Fruit fly (Drosophila melanogaster): ENCODE measurements around the gene CG31528.

The CG31528 gene

DNA sequence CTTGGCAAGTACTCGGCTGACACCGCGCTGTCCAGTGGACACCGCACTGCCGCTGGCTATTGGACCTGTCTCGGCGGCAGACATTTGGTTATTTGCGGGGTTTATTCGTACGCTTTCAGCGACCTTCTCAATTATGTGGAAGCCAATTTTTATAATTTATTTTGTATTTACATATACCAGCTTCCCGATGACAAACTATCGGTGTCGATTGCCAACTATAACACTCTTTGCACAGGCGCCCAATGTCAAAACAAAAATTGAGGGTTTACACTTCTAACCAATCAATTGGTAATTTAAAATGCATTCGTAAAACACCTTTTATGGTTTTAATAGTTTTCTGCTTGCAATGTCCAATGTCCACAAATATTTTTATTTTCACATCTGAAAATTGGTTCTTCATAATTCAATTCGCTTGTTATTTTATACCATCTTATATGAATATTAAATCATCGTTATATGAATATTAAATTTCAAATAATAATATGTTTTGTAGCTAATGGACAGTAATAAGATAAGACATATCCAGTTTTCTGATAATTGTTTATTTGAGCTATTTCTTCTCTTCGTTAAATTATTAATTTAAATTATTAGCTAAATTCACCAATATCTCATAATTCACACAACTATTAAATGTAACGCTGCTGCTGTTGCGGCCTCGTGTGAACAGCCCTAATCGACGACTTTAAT, 16.3 kb upstream of the CG31528 start (continued):
- no peak for TF ChIP-seq fu2 (GFP tag; optimal IDR thresholded peaks at IDR 0.05)
- TF ChIP-seq ash1 (GFP tag; optimal IDR thresholded peaks at IDR 0.05) = no peak
- peak; percentile 8 for TF ChIP-seq pfk (GFP tag; optimal IDR thresholded peaks at IDR 0.05)
- peak; percentile 41 for TF ChIP-seq ewg (GFP tag; optimal IDR thresholded peaks at IDR 0.05)
- no peak for TF ChIP-seq Hand (GFP tag; optimal IDR thresholded peaks at IDR 0.05)
- no peak for TF ChIP-seq CG13894 (tag; optimal IDR thresholded peaks at IDR 0.05)
- no peak for TF ChIP-seq CG6854 (GFP tag; optimal IDR thresholded peaks at IDR 0.05)
- TF ChIP-seq Dp (GFP tag; optimal IDR thresholded peaks at IDR 0.05) = no peak
- TF ChIP-seq dan (GFP tag; IDR thresholded peaks at IDR 0.05) = no peak
- TF ChIP-seq CG11560 (tag; IDR thresholded peaks at IDR 0.05) = no peak
- no peak for TF ChIP-seq crol (GFP tag; IDR thresholded peaks at IDR 0.05)
- peak; percentile 29 for TF ChIP-seq Sox100B (GFP tag; optimal IDR thresholded peaks at IDR 0.05)
- TF ChIP-seq fd3F (GFP tag; optimal IDR thresholded peaks at IDR 0.05) = no peak
- TF ChIP-seq Ets65A (GFP tag) = peak; percentile 75
- TF ChIP-seq trh (GFP tag; optimal IDR thresholded peaks at IDR 0.05) = no peak
- peak; percentile 39 for TF ChIP-seq Hr3 (GFP tag; optimal IDR thresholded peaks at IDR 0.05)
- peak; percentile 38 for TF ChIP-seq CG9437 (GFP tag; optimal IDR thresholded peaks at IDR 0.05)
- no peak for TF ChIP-seq yki (optimal IDR thresholded peaks at IDR 0.05)
- TF ChIP-seq CG2120 (GFP tag; optimal IDR thresholded peaks at IDR 0.05) = peak; percentile 26
- peak; percentile 15; the same call in 1 of the 2 replicates for TF ChIP-seq CG13287 (GFP tag; IDR thresholded peaks at IDR 0.05; ENCODE audit: partially characterized antibody)
- TF ChIP-seq ac (GFP tag; optimal IDR thresholded peaks at IDR 0.05) = no peak
- no peak for TF ChIP-seq CG10366 (GFP tag; IDR thresholded peaks at IDR 0.05)
- no peak for TF ChIP-seq CG8944 (GFP tag; optimal IDR thresholded peaks at IDR 0.05)
- peak; percentile 31 for TF ChIP-seq pzg (GFP tag; optimal IDR thresholded peaks at IDR 0.05)
- TF ChIP-seq Lhr (GFP tag; optimal IDR thresholded peaks at IDR 0.05) = peak; percentile 5
- no peak for TF ChIP-seq cg (GFP tag; optimal IDR thresholded peaks at IDR 0.05)
- no peak for TF ChIP-seq Kr (GFP tag; optimal IDR thresholded peaks at IDR 0.05)
- no peak for TF ChIP-seq CG4854 (GFP tag; optimal IDR thresholded peaks at IDR 0.05)
- no peak for TF ChIP-seq Dek (tag; optimal IDR thresholded peaks at IDR 0.05)
- TF ChIP-seq sna (GFP tag; IDR thresholded peaks at IDR 0.05; ENCODE audit: partially characterized antibody) = no peak
- no peak for TF ChIP-seq CG10654 (GFP tag; optimal IDR thresholded peaks at IDR 0.05)
- TF ChIP-seq CG16813 (GFP tag; IDR thresholded peaks at IDR 0.05; ENCODE audit: partially characterized antibody) = peak; percentile 26; the same call in 1 of the 3 replicates
- no peak for TF ChIP-seq bbx (GFP tag; IDR thresholded peaks at IDR 0.05; ENCODE audit: partially characterized antibody)
- TF ChIP-seq sob (GFP tag; IDR thresholded peaks at IDR 0.05) = 0 out of 2 replicates have a peak, but pooled peaks have one; percentile 8
- TF ChIP-seq CG5245 (GFP tag; optimal IDR thresholded peaks at IDR 0.05) = no peak
- peak; percentile 62 for TF ChIP-seq CoRest (tag; optimal IDR thresholded peaks at IDR 0.05)
- TF ChIP-seq gcm2 (GFP tag; optimal IDR thresholded peaks at IDR 0.05) = no peak
- no peak for TF ChIP-seq sens-2 (GFP tag; IDR thresholded peaks at IDR 0.05)

dm6 chr3R:4400497-4400833, 15.8 kb upstream of the CG31528 start, which contains the start of gene CG14647:
TSS of gene CG14647 (plus strand) at chr3R:4400510.
- TF ChIP-seq unpg (GFP tag; optimal IDR thresholded peaks at IDR 0.05) = no peak
- peak; percentile 23; the same call in 1 of the 3 replicates for TF ChIP-seq CG34422 (GFP tag; IDR thresholded peaks at IDR 0.05)
- no peak for TF ChIP-seq dmrt99B (tag; optimal IDR thresholded peaks at IDR 0.05)
- TF ChIP-seq B-H2 (GFP tag; optimal IDR thresholded peaks at IDR 0.05) = no peak
- no peak for TF ChIP-seq Nf-YC (tag; optimal IDR thresholded peaks at IDR 0.05)
- TF ChIP-seq CG4730 (GFP tag; IDR thresholded peaks at IDR 0.05) = no peak
- no peak for TF ChIP-seq PHDP (tag; optimal IDR thresholded peaks at IDR 0.05)
- no peak for TF ChIP-seq Xrp1 (GFP tag; IDR thresholded peaks at IDR 0.05)
- no peak for TF ChIP-seq CG5245 (GFP tag; optimal IDR thresholded peaks at IDR 0.05)
- no peak for TF ChIP-seq CG13775 (GFP tag; optimal IDR thresholded peaks at IDR 0.05)
- no peak for TF ChIP-seq ewg (GFP tag; optimal IDR thresholded peaks at IDR 0.05)
- no peak for TF ChIP-seq sima (GFP tag; optimal IDR thresholded peaks at IDR 0.05)
- TF ChIP-seq insv (GFP tag; optimal IDR thresholded peaks at IDR 0.05) = no peak
- no peak for TF ChIP-seq CG9727 (GFP tag; optimal IDR thresholded peaks at IDR 0.05)
- TF ChIP-seq CG10654 (GFP tag; optimal IDR thresholded peaks at IDR 0.05) = no peak
- no peak for TF ChIP-seq CG17328 (GFP tag; IDR thresholded peaks at IDR 0.05)
- TF ChIP-seq H2.0 (GFP tag; IDR thresholded peaks at IDR 0.05) = no peak
